Worm (Caenorhabditis elegans) whole organism, dauer: ENCODE results near the gene R13A1.3.
"Not testable (repeated sequence)": the region's sequence is repeated elsewhere in the genome, so short reads cannot be mapped to it uniquely, and the experiment has no call there.

Experiments
- unc-62 ChIP-seq: sonication (generic microtip); optimal IDR thresholded peaks from 2 replicates; lab custom pipeline; 2017; ENCODE audit warnings: missing biosample characterization, missing genetic modification reagents, missing genetic modification characterization

R13A1.3 gene

DNA sequence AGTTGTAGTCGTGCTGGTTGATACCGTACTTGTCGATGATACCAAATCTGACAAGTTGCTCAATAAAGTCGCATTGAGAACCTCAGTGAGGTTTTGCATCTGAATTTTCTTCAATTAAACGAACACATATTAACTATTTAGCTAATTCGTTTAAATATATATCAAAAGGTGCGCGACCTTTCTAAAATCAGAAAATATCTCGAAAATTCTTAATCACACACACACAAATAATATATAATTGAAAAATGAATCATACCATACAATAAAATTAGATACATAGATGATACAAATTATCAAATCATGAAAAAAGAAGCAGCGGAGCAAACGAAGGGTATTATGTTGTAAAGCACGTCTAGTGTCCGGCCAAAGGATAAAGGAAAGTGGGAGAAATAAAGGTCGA lies 24.4 kb downstream of the R13A1.3 start, which contains the start of gene D2024.5:
D2024.5 (minus strand) TSS at position 101 of the 400 bp plus-strand sequence.
- TF ChIP-seq unc-62 (GFP tag; lab: Kevin White, UChicago), result no peak

DNA sequence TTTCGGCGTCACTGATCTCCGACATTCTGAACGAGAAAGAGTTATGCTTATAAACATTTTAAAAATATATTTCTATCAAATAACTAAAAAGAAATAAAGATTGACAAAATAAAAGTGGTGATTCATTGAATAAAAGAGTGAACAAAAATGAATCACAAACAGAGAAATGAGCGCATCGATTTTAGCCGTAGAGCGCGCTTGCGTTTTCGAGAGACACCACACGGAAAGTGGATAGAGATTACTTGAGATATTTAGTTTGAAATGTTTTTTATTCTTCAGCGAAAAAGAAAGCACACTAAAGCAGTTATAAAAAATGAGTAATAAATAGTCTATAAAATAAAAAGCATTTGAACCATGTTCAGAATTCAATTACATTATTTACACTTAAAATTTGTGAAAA lies 26.4 kb downstream of the R13A1.3 start, which contains the start of gene cap-1:
cap-1 (minus strand) TSS at position 26 of the 400 bp plus-strand sequence.
- TF ChIP-seq unc-62 (GFP tag; lab: Kevin White, UChicago), result no peak

DNA sequence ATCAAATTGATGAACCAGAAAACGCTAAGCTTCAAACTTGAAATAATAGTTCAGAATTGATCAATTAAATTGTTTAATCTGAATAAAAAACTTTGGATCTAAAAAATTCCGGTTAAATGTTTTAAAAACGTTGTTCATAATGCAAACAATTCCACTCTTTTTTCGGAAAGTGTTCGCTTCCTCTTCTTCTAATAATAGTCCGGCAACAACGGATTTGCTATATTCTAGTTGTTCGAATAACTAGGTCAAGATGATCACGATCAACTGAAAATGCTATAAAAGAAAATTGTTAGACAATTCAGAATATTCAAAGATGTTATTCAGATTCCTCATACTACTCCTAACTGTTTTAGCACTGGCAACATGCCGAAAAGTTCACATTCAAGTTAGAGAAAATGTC lies 27.1 kb downstream of the R13A1.3 start, which contains the start of gene D2024.4:
D2024.4 (plus strand) TSS at position 301 of the 400 bp plus-strand sequence.
- no peak for TF ChIP-seq unc-62 (GFP tag; lab: Kevin White, UChicago)

DNA sequence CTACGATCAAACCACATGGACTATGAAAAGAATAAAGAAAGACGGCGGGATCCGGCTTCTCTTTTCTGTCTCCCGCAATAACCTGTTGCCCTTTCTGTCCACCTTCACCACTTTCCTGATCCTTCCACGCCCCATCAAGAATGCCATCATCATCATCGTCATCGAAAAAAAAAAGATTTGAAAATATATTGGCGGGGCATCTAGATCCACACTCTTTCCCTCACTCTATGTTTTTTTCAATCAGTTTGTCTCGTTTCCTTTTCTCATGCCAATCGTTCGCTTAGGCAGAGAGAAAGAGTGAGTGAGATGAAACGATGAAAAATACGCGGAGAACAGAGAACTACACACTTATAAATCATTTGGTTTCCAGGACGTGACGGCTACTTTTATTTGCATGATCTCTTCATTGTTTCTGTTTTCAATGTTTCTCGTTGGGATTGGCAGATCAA lies 29.8 kb downstream of the R13A1.3 start:
- no peak for TF ChIP-seq unc-62 (GFP tag; lab: Kevin White, UChicago)

DNA sequence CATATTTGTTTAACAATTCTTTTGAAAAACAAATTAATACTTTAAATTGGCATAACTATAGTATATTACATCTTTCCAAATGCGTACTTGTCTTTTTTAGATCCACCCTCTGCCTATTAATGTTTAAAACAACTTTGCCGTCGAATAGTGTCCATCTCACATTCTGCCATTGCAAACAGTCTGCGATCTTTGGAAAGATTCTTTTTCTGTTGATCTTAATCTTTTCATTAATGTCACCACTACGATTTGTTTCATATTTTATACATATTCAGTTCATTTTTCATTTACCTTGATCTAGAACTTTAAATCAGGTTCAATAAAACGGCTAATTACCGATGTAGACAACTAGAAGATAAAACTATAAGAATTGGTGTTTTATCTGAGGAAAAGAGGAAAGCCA lies 30.8 kb downstream of the R13A1.3 start:
- TF ChIP-seq unc-62 (GFP tag; lab: Kevin White, UChicago), result no peak

DNA sequence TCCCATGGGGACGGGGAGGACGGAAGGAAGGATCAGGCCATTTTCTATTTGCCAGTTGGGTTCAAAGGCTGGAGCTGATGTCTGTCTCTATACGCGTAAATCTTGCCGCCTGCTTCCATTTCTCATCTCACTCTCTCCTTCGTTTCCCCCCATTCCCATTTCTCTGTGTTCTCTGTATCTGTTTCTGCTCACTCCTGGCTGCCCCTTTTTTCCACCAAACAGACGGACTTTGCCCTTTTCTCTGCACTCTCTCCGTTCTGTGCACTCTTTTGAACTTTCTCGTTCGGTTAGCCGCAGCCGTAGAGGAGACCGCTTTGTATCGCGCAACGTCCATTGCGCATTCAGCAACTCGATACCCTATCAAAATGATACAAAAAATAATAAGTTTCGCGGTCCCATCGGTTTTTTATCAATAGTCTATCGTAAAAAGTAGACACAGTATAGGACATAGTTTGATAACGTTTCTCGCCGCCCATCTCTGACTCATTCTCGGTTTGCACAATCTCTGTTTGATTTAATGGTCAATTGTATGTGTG lies 31.7 kb downstream of the R13A1.3 start:
- TF ChIP-seq unc-62 (GFP tag; lab: Kevin White, UChicago), result no peak

DNA sequence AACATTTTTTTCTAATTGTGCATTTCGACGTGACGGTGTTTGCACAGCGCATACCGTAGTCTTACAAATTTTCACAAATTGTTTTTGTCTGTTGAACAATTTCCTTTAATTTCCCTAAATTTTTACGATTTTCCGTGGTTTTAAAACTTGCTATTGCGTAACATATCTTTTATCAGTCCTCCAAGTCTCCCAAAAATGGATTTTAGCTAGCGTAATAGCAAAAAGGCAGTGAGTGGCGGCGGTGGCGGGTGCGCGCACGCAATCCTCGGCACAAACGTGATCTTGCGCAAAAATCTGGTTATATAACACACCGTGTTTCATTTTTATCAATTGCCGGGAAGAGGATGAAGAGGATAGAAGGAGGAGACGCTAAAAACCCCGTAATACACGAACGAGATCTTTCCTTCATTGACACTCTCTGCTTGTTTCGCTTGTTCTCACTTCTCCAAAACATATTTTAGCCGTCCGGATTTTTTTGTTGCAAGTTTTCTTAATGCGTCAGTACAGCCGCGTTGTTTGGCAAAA lies 32.5 kb downstream of the R13A1.3 start:
- TF ChIP-seq unc-62 (GFP tag; lab: Kevin White, UChicago), result no peak

DNA sequence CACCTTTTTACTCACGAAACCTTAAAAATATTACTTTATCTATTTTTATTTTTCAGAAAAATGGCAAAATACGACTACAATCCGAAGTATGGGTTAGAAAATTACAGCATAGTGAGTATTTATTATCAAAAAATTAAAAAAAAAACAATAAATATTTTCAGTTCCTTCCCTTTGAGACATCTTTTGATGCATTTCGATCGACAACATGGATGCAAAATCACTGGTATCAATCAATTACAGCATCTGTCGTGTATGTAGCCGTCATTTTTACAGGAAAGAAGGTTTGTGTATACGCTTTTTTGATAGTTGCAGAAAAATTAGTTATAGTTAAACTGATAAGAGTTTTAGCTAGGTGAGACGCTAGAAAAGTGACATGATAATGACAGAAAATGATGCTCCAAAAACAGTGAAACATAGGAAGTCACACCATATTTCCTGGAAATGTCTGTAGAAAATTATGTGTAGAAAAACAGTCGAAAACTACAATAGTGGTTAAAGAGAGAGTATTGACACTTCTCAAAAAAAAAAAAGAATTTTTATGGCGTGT lies 33.9 kb downstream of the R13A1.3 start, which contains the start of gene elo-3:
elo-3 (plus strand) TSS at position 51 of the 547 bp plus-strand sequence.
- no peak for TF ChIP-seq unc-62 (GFP tag; lab: Kevin White, UChicago)

DNA sequence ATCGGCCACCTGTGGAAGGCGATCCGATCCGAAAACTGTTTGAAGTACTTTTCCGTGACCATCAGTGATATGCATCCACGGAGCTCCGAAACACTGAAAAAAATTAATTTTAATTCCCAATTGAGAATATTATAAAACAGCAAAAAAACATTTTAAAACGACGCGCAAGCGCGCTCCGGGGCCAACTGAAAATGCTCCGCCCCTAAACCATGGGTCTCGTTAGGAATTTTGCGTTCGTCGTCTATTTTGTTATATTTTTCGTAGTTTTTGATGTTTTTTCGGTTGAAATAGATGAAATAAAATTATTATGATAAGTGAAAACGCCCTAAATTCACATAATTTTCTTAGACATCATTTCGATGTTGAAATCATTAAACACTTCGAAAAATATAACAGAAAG lies 36.8 kb downstream of the R13A1.3 start:
- TF ChIP-seq unc-62 (GFP tag; lab: Kevin White, UChicago), result no peak

DNA sequence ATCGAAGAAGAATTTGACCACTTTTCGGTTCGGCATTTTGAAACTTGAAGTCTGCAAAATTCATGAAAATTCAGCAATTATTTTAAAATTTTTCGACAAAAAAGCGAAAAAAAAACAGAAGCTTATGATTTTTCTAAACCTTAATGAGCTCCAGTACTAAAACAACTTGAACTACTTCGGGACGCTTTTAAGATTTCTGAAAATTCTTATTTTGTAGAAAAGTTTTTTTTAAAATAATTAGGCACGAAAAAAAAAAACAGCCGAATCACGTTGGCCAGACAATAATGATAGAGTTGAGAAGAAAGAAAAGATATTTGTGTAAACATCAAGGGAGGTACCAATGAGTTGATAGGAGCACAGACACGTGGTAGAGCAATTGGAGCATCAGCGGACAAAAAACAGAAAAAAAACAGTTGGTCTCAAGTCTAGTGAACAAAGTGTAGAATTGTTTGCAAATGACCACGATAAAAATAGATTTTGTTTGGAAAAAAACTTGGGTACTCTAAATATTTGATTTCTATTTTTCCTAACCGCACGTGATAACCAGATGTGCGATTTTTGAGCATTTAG lies 38.5 kb downstream of the R13A1.3 start, which contains the start of gene gstk-2:
gstk-2 (minus strand) TSS at position 51 of the 570 bp plus-strand sequence.
- TF ChIP-seq unc-62 (GFP tag; lab: Kevin White, UChicago), result no peak

DNA sequence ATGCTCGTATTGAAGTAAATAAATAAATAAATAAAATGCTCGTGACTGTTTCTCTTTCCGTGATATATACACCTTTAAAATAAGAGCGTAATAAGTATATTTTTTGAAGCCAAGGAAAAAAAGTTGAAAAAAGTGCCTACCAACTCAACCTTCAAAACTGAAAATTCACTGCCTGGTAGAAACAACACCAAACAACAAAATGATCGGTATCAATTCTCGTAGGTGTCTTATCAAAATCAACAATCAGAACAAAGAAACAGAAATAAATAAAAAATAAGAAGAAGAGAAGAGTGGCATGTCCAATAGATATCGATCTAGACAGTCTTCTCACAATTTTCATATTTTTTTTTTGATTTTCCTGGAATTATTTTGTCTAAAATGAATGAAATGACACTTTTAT lies 40.1 kb downstream of the R13A1.3 start, which contains the start of gene afmd-1:
afmd-1 (plus strand) TSS at position 316 of the 400 bp plus-strand sequence.
- no peak for TF ChIP-seq unc-62 (GFP tag; lab: Kevin White, UChicago)

DNA sequence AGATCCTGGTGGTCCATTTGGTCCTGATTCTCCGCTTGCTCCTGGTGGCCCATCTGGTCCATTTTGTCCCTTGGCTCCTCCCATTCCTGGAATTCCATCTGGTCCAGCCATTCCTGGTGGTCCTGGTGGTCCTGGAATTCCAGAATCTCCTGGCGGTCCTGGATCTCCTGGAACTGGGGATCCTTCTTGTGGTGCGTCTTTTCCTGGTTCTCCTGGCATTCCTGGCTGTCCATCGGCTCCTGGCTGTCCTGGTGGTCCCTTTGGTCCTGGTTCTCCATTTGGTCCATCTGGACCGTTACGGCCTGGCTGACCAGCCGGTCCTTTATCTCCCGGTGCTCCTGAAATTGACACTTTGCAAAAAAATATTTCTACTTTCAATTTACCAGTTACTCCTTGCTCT lies 41.8 kb downstream of the R13A1.3 start:
- TF ChIP-seq unc-62 (GFP tag; lab: Kevin White, UChicago), result no peak

DNA sequence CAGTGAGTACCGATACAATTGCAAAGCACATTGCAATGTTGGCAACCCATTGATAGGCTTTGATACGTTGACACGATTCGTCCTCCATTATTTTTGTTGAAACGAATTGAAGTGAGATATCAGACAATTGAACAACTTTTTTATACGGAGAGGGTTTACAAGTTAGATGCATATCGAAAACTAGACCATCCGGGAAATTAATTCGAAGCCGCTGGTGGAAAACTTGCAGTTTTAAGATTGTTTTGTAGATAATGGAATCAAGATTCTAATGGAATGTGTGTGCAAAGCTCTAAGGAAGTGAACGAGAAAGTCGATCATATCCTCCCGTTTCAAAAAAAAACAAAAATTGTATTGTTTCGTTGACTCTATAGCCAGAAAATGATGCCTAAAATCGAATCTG lies 42.8 kb downstream of the R13A1.3 start, which contains the start of gene col-114:
col-114 (minus strand) TSS at position 101 of the 400 bp plus-strand sequence.
- no peak for TF ChIP-seq unc-62 (GFP tag; lab: Kevin White, UChicago)

DNA sequence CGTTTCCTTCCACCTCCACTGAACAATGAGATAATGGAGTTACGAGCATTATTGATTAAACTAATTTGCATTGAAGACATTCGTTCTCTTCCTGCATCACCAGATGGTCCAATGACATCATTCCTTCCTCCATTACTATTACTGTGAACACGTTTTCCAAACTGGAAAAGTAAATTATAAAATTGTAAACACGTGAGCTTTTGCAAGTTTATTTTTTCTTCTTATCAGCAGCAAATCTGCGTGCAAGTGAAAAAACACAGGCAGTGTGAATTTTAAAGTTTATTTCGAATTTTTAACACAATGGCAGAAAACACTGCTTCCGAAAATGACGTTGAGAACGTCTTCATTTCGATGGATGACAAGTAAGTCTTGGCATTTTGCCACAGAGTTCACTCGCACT lies 43.4 kb downstream of the R13A1.3 start, which contains the start of gene D2024.1:
D2024.1 (plus strand) TSS at position 301 of the 400 bp plus-strand sequence.
- TF ChIP-seq unc-62 (GFP tag; lab: Kevin White, UChicago), result not testable (repeated sequence)

DNA sequence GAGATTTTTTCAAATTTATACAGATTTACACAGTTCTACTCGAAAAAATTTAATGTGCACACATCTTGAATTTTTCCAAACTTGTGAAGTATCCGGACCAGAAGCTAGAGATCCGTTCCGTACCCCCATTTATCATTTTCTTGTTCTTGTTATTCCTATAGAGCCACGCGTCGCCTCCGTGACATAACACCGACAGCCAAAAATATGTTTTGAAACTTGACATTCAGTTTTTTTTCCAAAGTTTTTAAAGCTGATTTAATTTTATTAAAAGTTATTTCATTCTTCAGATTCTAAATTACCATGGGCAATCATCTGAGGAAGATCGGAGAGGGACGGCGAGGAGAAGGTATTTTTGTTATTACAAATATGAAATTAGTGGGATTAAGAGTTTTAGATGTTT lies 46.4 kb downstream of the R13A1.3 start, which contains the start of gene D2024.18:
D2024.18 (plus strand) TSS at position 301 of the 400 bp plus-strand sequence.
- TF ChIP-seq unc-62 (GFP tag; lab: Kevin White, UChicago), result no peak

DNA sequence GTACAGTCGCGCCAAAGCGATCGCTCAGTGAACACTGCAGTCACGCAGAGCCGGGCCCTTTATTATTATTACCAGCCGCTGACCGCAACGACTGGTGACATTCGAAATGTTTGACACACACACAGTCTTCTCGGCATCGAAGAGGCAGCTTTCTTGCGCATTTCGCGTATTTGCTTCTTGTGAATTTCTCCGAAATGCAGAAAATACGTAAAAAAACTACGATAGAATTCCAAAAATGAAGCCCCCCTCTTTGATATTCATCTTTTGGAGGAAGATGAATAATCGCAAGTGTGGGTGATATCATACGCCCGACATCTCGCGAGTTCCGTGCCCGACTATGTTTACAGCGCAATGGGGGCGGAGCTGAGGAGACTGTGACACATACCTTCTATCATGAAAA lies 49.5 kb downstream of the R13A1.3 start:
- TF ChIP-seq unc-62 (GFP tag; lab: Kevin White, UChicago), result no peak
